Worm (Caenorhabditis elegans): ENCODE data around the gene F44E2.6.

ce11 chrIII:8807246-8807645 lies 37.8 kb downstream of the F44E2.6 start, which contains the start of gene F54F2.7:
- no peak for TF ChIP-seq F49E8.2 (tag; optimal IDR thresholded peaks at IDR 0.05; ENCODE audit: borderline replicate concordance)
- TF ChIP-seq F26F4.8 (GFP tag; conservative IDR thresholded peaks at IDR 0.05), result no peak
- no peak for TF ChIP-seq ama-1 (optimal IDR thresholded peaks at IDR 0.05)
- no peak for TF ChIP-seq mep-1 (tag; optimal IDR thresholded peaks at IDR 0.05)
- no peak for TF ChIP-seq lin-15B (tag; optimal IDR thresholded peaks at IDR 0.05)

Measured in whole organism, L4 larva.